Fruit fly (Drosophila melanogaster) whole organism, embryonic: Measurements from ENCODE around the gene aos.

Experiments
- Bdp1 ChIP-seq: fragments of 200-800 bp; sonication (Bioruptor generic); optimal IDR thresholded peaks from 3 replicates; lab custom pipeline; 2016; ENCODE audit warnings: missing biosample characterization, missing genetic modification characterization
- CG12071 ChIP-seq: fragments of 200-800 bp; sonication (Bioruptor generic); optimal IDR thresholded peaks from 3 replicates; lab custom pipeline; 2018; ENCODE audit warnings: missing biosample characterization, mild to moderate bottlenecking, missing genetic modification characterization
- CG12391 ChIP-seq: fragments of 200-800 bp; sonication (Bioruptor generic); optimal IDR thresholded peaks from 3 replicates; lab custom pipeline; 2018; ENCODE audit warnings: missing biosample characterization, mild to moderate bottlenecking, missing genetic modification characterization, moderate library complexity
- CG13424 ChIP-seq: fragments of 200-800 bp; sonication (Bioruptor generic); optimal IDR thresholded peaks from 2 replicates; lab custom pipeline; 2019; ENCODE audit warnings: missing biosample characterization, mild to moderate bottlenecking, missing genetic modification characterization, moderate library complexity
- CG13624 ChIP-seq: fragments of 200-800 bp; sonication (Bioruptor generic); optimal IDR thresholded peaks from 2 replicates; lab custom pipeline; 2016; ENCODE audit warnings: missing biosample characterization, missing genetic modification characterization
- CG13775 ChIP-seq: fragments of 200-800 bp; sonication (Bioruptor generic); optimal IDR thresholded peaks from 3 replicates; lab custom pipeline; 2017; ENCODE audit warnings: missing biosample characterization, mild to moderate bottlenecking, missing genetic modification characterization
- CG15011 ChIP-seq: fragments of 200-800 bp; sonication (Bioruptor generic); optimal IDR thresholded peaks from 3 replicates; lab custom pipeline; 2018; ENCODE audit warnings: missing biosample characterization, mild to moderate bottlenecking, missing genetic modification characterization
- CG15514 ChIP-seq: fragments of 200-800 bp; sonication (Bioruptor generic); optimal IDR thresholded peaks from 3 replicates; lab custom pipeline; 2017; ENCODE audit warnings: missing biosample characterization, missing genetic modification characterization, mild to moderate bottlenecking, moderate library complexity, missing genetic modification reagents
- CG17359 ChIP-seq: fragments of 200-800 bp; sonication (Bioruptor generic); optimal IDR thresholded peaks from 3 replicates; lab custom pipeline; 2018; ENCODE audit warnings: missing biosample characterization, mild to moderate bottlenecking, missing genetic modification characterization, moderate library complexity
- CG17612 ChIP-seq: fragments of 200-800 bp; sonication (Bioruptor generic); IDR thresholded peaks from 2 replicates; pipeline ENCODE4 v1.3.6; 2022; ENCODE audit warnings: missing biosample characterization, missing genetic modification characterization
- CG2712 ChIP-seq: fragments of 200-800 bp; optimal IDR thresholded peaks from 3 replicates; lab custom pipeline; 2019; ENCODE audit warnings: missing biosample characterization, mild to moderate bottlenecking, missing genetic modification characterization, moderate library complexity
- CG30431 ChIP-seq: fragments of 200-800 bp; sonication (Bioruptor generic); optimal IDR thresholded peaks from 2 replicates; lab custom pipeline; 2017; ENCODE audit warnings: missing biosample characterization, missing genetic modification characterization
- CG31441 ChIP-seq: fragments of 200-800 bp; sonication (Bioruptor generic); IDR thresholded peaks from 2 replicates; pipeline ENCODE4 v1.3.6; 2022; ENCODE audit warnings: missing biosample characterization, missing genetic modification characterization
- CG3847 ChIP-seq: fragments of 200-800 bp; sonication (Bioruptor generic); IDR thresholded peaks from 2 replicates; pipeline ENCODE4 v1.3.6; 2022; ENCODE audit warnings: missing biosample characterization, missing genetic modification characterization
- CG6813 ChIP-seq: fragments of 200-800 bp; sonication (Bioruptor generic); optimal IDR thresholded peaks from 2 replicates; lab custom pipeline; 2017; ENCODE audit warnings: missing biosample characterization, missing genetic modification characterization, mild to moderate bottlenecking, moderate library complexity, missing genetic modification reagents
- CG7928 ChIP-seq: fragments of 200-800 bp; sonication (Bioruptor generic); optimal IDR thresholded peaks from 2 replicates; lab custom pipeline; 2017; ENCODE audit warnings: missing biosample characterization, mild to moderate bottlenecking, missing genetic modification characterization
- CHES-1-like ChIP-seq: fragments of 200-800 bp; sonication (Bioruptor generic); optimal IDR thresholded peaks from 2 replicates; lab custom pipeline; 2016; ENCODE audit warnings: missing biosample characterization, missing genetic modification characterization
- Chrac-16 ChIP-seq: fragments of 200-800 bp; sonication (Bioruptor generic); optimal IDR thresholded peaks from 3 replicates; lab custom pipeline; 2016; ENCODE audit warnings: missing biosample characterization, missing genetic modification characterization
- E2f1 ChIP-seq: fragments of 200-800 bp; sonication (Bioruptor generic); IDR thresholded peaks from 2 replicates; pipeline ENCODE4 v1.3.6; 2022; ENCODE audit warnings: missing biosample characterization, missing genetic modification characterization
- Ets97D ChIP-seq: fragments of 200-800 bp; sonication (Bioruptor generic); optimal IDR thresholded peaks from 3 replicates; lab custom pipeline; 2016; ENCODE audit warnings: missing biosample characterization, missing genetic modification characterization
- Fer1 ChIP-seq: fragments of 200-800 bp; sonication (Bioruptor generic); optimal IDR thresholded peaks from 2 replicates; lab custom pipeline; 2017; ENCODE audit warnings: missing biosample characterization, mild to moderate bottlenecking, missing genetic modification characterization
- HLH4C ChIP-seq: fragments of 200-800 bp; sonication (Bioruptor generic); IDR thresholded peaks from 3 replicates; pipeline ENCODE4 v1.3.6; 2022; ENCODE audit warnings: missing biosample characterization, missing genetic modification characterization; ENCODE audit not compliant: partially characterized antibody
- Hr51 ChIP-seq, 2 experiments: fragments of 200-800 bp; sonication (Bioruptor generic); optimal IDR thresholded peaks; 2 replicates in 1 of 2; 3 replicates in 1 of 2; lab custom pipeline; 2016 to 2018; ENCODE audit warnings: missing biosample characterization in 2 of 2, missing genetic modification characterization in 2 of 2, mild to moderate bottlenecking in 1 of 2, moderate library complexity in 1 of 2
- MBD-R2 ChIP-seq: fragments of 200-800 bp; sonication (Bioruptor generic); IDR thresholded peaks from 2 replicates; pipeline ENCODE4 v1.3.6; 2022; ENCODE audit warnings: missing biosample characterization, missing genetic modification characterization
- Max ChIP-seq: fragments of 200-800 bp; sonication (Bioruptor generic); optimal IDR thresholded peaks from 2 replicates; lab custom pipeline; 2016; ENCODE audit warnings: missing biosample characterization, mild to moderate bottlenecking, missing genetic modification characterization
- NfI ChIP-seq: fragments of 200-800 bp; sonication (Bioruptor generic); optimal IDR thresholded peaks from 3 replicates; lab custom pipeline; 2018; ENCODE audit warnings: missing biosample characterization, mild to moderate bottlenecking, missing genetic modification characterization, moderate library complexity
- Usf ChIP-seq: fragments of 200-800 bp; sonication (Bioruptor generic); optimal IDR thresholded peaks from 2 replicates; lab custom pipeline; 2017; ENCODE audit warnings: missing genotype, missing biosample characterization, missing genetic modification characterization
- ac ChIP-seq: fragments of 200-800 bp; sonication (Bioruptor generic); optimal IDR thresholded peaks from 3 replicates; lab custom pipeline; 2017; ENCODE audit warnings: missing biosample characterization, mild to moderate bottlenecking, missing genetic modification characterization
- aop ChIP-seq: fragments of 200-800 bp; sonication (Bioruptor generic); IDR thresholded peaks from 2 replicates; pipeline ENCODE4 v1.3.6; 2022; ENCODE audit warnings: missing biosample characterization, missing genetic modification characterization
- ara ChIP-seq: fragments of 200-800 bp; sonication (Bioruptor generic); IDR thresholded peaks from 2 replicates; pipeline ENCODE4 v1.3.6; 2022; ENCODE audit warnings: missing biosample characterization, missing genetic modification characterization
- cas ChIP-seq: fragments of 200-800 bp; sonication (Bioruptor generic); IDR thresholded peaks from 2 replicates; pipeline ENCODE4 v1.3.6; 2022; ENCODE audit warnings: missing biosample characterization, missing genetic modification characterization
- chinmo ChIP-seq: fragments of 200-800 bp; sonication (Bioruptor generic); IDR thresholded peaks from 4 replicates; pipeline ENCODE4 v1.3.6; 2022; ENCODE audit warnings: missing biosample characterization, missing genetic modification characterization; ENCODE audit not compliant: partially characterized antibody
- dati ChIP-seq: fragments of 200-800 bp; sonication (Bioruptor generic); IDR thresholded peaks from 2 replicates; pipeline ENCODE4 v1.3.6; 2022; ENCODE audit warnings: missing biosample characterization, missing genetic modification characterization
- disco-r ChIP-seq: fragments of 200-800 bp; sonication (Bioruptor generic); optimal IDR thresholded peaks from 2 replicates; lab custom pipeline; 2016; ENCODE audit warnings: missing biosample characterization, missing genetic modification characterization
- dm ChIP-seq: fragments of 200-800 bp; sonication (Bioruptor generic); optimal IDR thresholded peaks from 3 replicates; lab custom pipeline; 2016; ENCODE audit warnings: missing biosample characterization, missing genetic modification characterization
- fd102C ChIP-seq: fragments of 200-800 bp; sonication (Bioruptor generic); optimal IDR thresholded peaks from 2 replicates; lab custom pipeline; 2018; ENCODE audit warnings: missing biosample characterization, mild to moderate bottlenecking, missing genetic modification characterization, moderate library complexity
- gsb ChIP-seq: fragments of 200-800 bp; sonication (Bioruptor generic); IDR thresholded peaks from 2 replicates; pipeline ENCODE4 v1.3.6; 2022; ENCODE audit warnings: missing biosample characterization, missing genetic modification characterization
- insv ChIP-seq, 2 experiments: fragments of 200-800 bp; sonication (Bioruptor generic); optimal IDR thresholded peaks; 3 replicates each; lab custom pipeline; 2016 to 2018; ENCODE audit warnings: missing biosample characterization in 2 of 2, missing genetic modification characterization in 2 of 2
- kni ChIP-seq: fragments of 200-800 bp; sonication (Bioruptor generic); optimal IDR thresholded peaks from 3 replicates; lab custom pipeline; 2017; ENCODE audit warnings: mild to moderate bottlenecking, missing biosample characterization, missing genetic modification reagents, missing genetic modification characterization
- luna ChIP-seq: fragments of 200-800 bp; sonication (Bioruptor generic); optimal IDR thresholded peaks from 2 replicates; lab custom pipeline; 2016; ENCODE audit warnings: missing biosample characterization, missing genetic modification characterization
- onecut ChIP-seq: fragments of 200-800 bp; sonication (Bioruptor generic); IDR thresholded peaks from 2 replicates; pipeline ENCODE4 v1.3.6; 2022; ENCODE audit warnings: missing biosample characterization, missing genetic modification characterization
- pum ChIP-seq: fragments of 200-800 bp; sonication (Bioruptor generic); optimal IDR thresholded peaks from 2 replicates; lab custom pipeline; 2016; ENCODE audit warnings: missing biosample characterization, missing genetic modification characterization
- ranshi ChIP-seq: fragments of 200-800 bp; sonication (Bioruptor generic); IDR thresholded peaks from 2 replicates; pipeline ENCODE4 v1.3.6; 2022; ENCODE audit warnings: missing biosample characterization, missing genetic modification characterization
- schlank ChIP-seq: fragments of 200-800 bp; sonication (Bioruptor generic); optimal IDR thresholded peaks from 2 replicates; lab custom pipeline; 2018; ENCODE audit warnings: missing biosample characterization, mild to moderate bottlenecking, missing genetic modification characterization
- sisA ChIP-seq: fragments of 200-800 bp; sonication (Bioruptor generic); IDR thresholded peaks from 2 replicates; pipeline ENCODE4 v1.3.6; 2022; ENCODE audit warnings: missing biosample characterization, missing genetic modification characterization
- ssp ChIP-seq: fragments of 200-800 bp; sonication (Bioruptor generic); IDR thresholded peaks from 2 replicates; pipeline ENCODE4 v1.3.6; 2022; ENCODE audit warnings: missing biosample characterization, missing genetic modification characterization
- trh ChIP-seq: fragments of 200-800 bp; sonication (Bioruptor generic); optimal IDR thresholded peaks from 2 replicates; lab custom pipeline; 2016; ENCODE audit warnings: missing biosample characterization, missing genetic modification characterization
- unpg ChIP-seq: fragments of 200-800 bp; sonication (Bioruptor generic); optimal IDR thresholded peaks from 3 replicates; lab custom pipeline; 2018; ENCODE audit warnings: missing biosample characterization, mild to moderate bottlenecking, missing genetic modification characterization, moderate library complexity
- wor ChIP-seq: fragments of 200-800 bp; sonication (Bioruptor generic); IDR thresholded peaks from 2 replicates; pipeline ENCODE4 v1.3.6; 2022; ENCODE audit warnings: missing biosample characterization, missing genetic modification characterization

The aos gene

dm6 chr3L:16480408-16481193, 2.8 kb downstream of the aos start (continued):
- TF ChIP-seq unpg (GFP tag; lab: Kevin White, UChicago) (peak; percentile 98), CG17359 (tag; lab: Kevin White, UChicago) (peak; percentile 99), CG6813 (GFP tag; lab: Kevin White, UChicago) (peak; percentile 95), CHES-1-like (GFP tag; lab: Kevin White, UChicago) (peak; percentile 94), Ets97D (peak; percentile 84), dm (GFP tag; lab: Kevin White, UChicago) (peak; percentile 91), CG3847 (GFP tag; lab: Robert Waterston, UW) (peak; percentile 94), fd102C (peak; percentile 76), luna (GFP tag; lab: Kevin White, UChicago) (peak; percentile 42), Usf (GFP tag; lab: Kevin White, UChicago) (peak; percentile 93), Max (peak; percentile 95), E2f1 (GFP tag; lab: Robert Waterston, UW) (peak; percentile 96), CG31441 (GFP tag; lab: Robert Waterston, UW) (peak; percentile 99), ara (GFP tag; lab: Robert Waterston, UW) (peak; percentile 98), trh (GFP tag; lab: Kevin White, UChicago) (peak; percentile 94), CG30431 (GFP tag; lab: Kevin White, UChicago) (peak; percentile 96), CG2712 (peak; percentile 99), ssp (GFP tag; lab: Robert Waterston, UW) (peak; percentile 92), disco-r (peak; percentile 91), kni (GFP tag; lab: Kevin White, UChicago) (peak; percentile 90), dati (GFP tag; lab: Robert Waterston, UW) (peak; percentile 92), NfI (GFP tag; lab: Kevin White, UChicago) (peak; percentile 95), HLH4C (GFP tag; lab: Robert Waterston, UW) (no peak), CG12071 (GFP tag; lab: Kevin White, UChicago) (peak; percentile 95), ac (GFP tag; lab: Kevin White, UChicago) (peak; percentile 96), aop (peak; percentile 86), CG15011 (peak; percentile 88), wor (GFP tag; lab: Robert Waterston, UW) (peak; percentile 96), onecut (peak; percentile 95), insv (GFP tag; optimal IDR thresholded peaks at IDR 0.05; lab: Kevin White, UChicago) (peak; percentile 4 to 63), chinmo (no peak), CG17612 (peak; percentile 86), gsb (GFP tag; lab: Robert Waterston, UW) (peak; percentile 85), sisA (GFP tag; lab: Robert Waterston, UW) (peak; percentile 98), CG13775 (GFP tag; lab: Kevin White, UChicago) (peak; percentile 94), Fer1 (GFP tag; lab: Kevin White, UChicago) (peak; percentile 93), pum (GFP tag; lab: Kevin White, UChicago) (peak; percentile 98), CG13424 (peak; percentile 98), Bdp1 (peak; percentile 88), CG15514 (peak; percentile 84), Chrac-16 (GFP tag; lab: Kevin White, UChicago) (peak; percentile 98), Hr51 (GFP tag; optimal IDR thresholded peaks at IDR 0.05; lab: Kevin White, UChicago) (peak; percentile 93 to 96), CG7928 (GFP tag; lab: Kevin White, UChicago) (peak; percentile 66), schlank (peak; percentile 84), ranshi (GFP tag; lab: Robert Waterston, UW) (peak; percentile 97), cas (GFP tag; lab: Robert Waterston, UW) (peak; percentile 84), CG12391 (tag; lab: Kevin White, UChicago) (peak; percentile 98), CG13624 (peak; percentile 95), MBD-R2 (peak; percentile 92)
